Fruit fly (Drosophila melanogaster) whole organism: Measurements from ENCODE around the gene CG14011.

ENCODE experiments used
- CG8478 ChIP-seq: fragments of >200 bp; optimal IDR thresholded peaks from 2 replicates; lab custom pipeline; 2018; ENCODE audit warnings: inconsistent platforms
- Dll ChIP-seq: fragments of >200 bp; optimal IDR thresholded peaks from 2 replicates; lab custom pipeline; 2017
- EcR ChIP-seq, 2 experiments: fragments of >200 bp; optimal IDR thresholded peaks; 2 replicates each; lab custom pipeline; 2017; ENCODE audit warnings: missing biosample characterization in 2 of 2, missing genetic modification characterization in 2 of 2, missing genetic modification reagents in 2 of 2
- pan ChIP-seq: fragments of >200 bp; optimal IDR thresholded peaks from 2 replicates; lab custom pipeline; 2017
- psq ChIP-seq: fragments of >200 bp; optimal IDR thresholded peaks from 2 replicates; lab custom pipeline; 2017
- usp ChIP-seq: fragments of >200 bp; optimal IDR thresholded peaks from 2 replicates; lab custom pipeline; 2017; ENCODE audit warnings: missing biosample characterization, missing genetic modification characterization, mixed read lengths

Gene CG14011

dm6 chr2L:5537063-5537462 is 43.9 kb downstream of the CG14011 start:
- TF ChIP-seq psq (lab: Kevin White, UChicago) (no peak), CG8478 (lab: Kevin White, UChicago) (no peak), pan (no peak), EcR (GFP tag; optimal IDR thresholded peaks at IDR 0.05; lab: Kevin White, UChicago) (no peak), Dll (lab: Kevin White, UChicago) (no peak), usp (GFP tag; lab: Kevin White, UChicago) (no peak)

DNA sequence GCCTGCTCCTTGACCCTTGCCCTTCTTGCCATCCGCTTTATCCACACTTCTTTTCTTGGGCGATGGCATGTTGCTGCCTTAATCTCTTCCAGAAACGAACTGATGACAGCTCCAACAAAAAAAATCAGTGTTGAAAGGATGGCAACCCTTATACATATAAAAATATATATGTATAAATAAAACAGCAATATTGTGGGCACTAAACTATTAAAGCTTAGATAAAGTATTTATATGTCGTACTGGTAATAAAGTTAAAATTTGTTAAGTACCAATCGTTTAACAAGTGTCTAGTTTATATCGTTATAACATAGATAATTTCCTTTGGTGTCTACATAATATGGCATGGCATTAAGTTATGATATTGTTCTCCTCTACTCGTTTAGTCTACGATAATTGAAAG is 44.3 kb downstream of the CG14011 start, which contains the start of gene tomb:
TSS of gene tomb (minus strand) at position 101 of the 400 bp plus-strand sequence.
- no peak for TF ChIP-seq psq (lab: Kevin White, UChicago)
- no peak for TF ChIP-seq usp (GFP tag; lab: Kevin White, UChicago)
- no peak for TF ChIP-seq Dll (lab: Kevin White, UChicago)
- TF ChIP-seq EcR (GFP tag; optimal IDR thresholded peaks at IDR 0.05; lab: Kevin White, UChicago) = no peak
- TF ChIP-seq pan = no peak
- no peak for TF ChIP-seq CG8478 (lab: Kevin White, UChicago)

- no peak for TF ChIP-seq psq (lab: Kevin White, UChicago)
Measured at dm6 chr2L:5532061-5532460, 48.9 kb downstream of the CG14011 start, which contains the start of gene Coq6. Gene Coq6 (minus strand): TSS chr2L:5532223.
